Worm (Caenorhabditis elegans): ENCODE measurements around the gene nhr-181.

Gene nhr-181

ce11 chrV:4143034-4143433, 48.2 kb downstream of the nhr-181 start (continued):
- peak; percentile 91 for TF ChIP-seq nhr-25 (tag; optimal IDR thresholded peaks at IDR 0.05)

- TF ChIP-seq C34F6.9 (tag; optimal IDR thresholded peaks at IDR 0.05) (no peak), Y55F3AM.14 (GFP tag; optimal IDR thresholded peaks at IDR 0.05) (no peak), ztf-1 (GFP tag; conservative IDR thresholded peaks at IDR 0.05) (no peak), nhr-23 (tag; optimal IDR thresholded peaks at IDR 0.05) (no peak), crh-2 (tag; optimal IDR thresholded peaks at IDR 0.05) (no peak), zag-1 (tag; optimal IDR thresholded peaks at IDR 0.05) (no peak), nhr-12 (tag; optimal IDR thresholded peaks at IDR 0.05) (no peak), nhr-237 (tag; optimal IDR thresholded peaks at IDR 0.05) (no peak), ceh-82 (tag; optimal IDR thresholded peaks at IDR 0.05) (no peak)
These were observed 49.4 kb downstream of the nhr-181 start, which contains the start of gene Y45G5AL.1 for ce11 chrV:4144205-4144604. Gene Y45G5AL.1, plus strand, starts transcription at chrV:4144505.

Data from whole organism, L2 larva.